Fruit fly (Drosophila melanogaster): ENCODE measurements around the gene dmrt99B.

Gene dmrt99B

DNA sequence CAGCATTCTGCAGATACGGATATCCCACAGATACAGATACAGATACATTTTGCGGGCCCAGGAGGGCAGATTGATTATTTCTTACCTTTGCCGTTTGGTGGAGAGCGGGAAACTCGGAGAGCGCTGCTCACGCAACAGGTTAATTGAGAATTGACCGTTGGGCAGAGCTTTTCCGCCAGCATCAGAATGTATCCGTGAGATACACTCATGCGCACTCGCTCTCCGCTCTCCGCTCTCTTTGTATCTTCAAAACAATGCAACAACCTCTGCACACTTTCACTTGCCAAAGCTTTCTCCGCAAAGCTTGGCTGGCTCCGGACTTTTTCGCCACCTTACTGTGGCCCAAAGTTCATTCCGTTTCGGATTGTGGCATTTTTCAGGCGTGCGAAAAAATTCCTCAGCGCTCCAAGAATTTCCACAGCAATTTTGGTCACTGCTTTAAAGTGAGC is 10.2 kb upstream of the dmrt99B start, which contains the start of the genes CG7582 and Gycalpha99B (continued):
- TF ChIP-seq nerfin-2 (GFP tag; IDR thresholded peaks at IDR 0.05; ENCODE audit: partially characterized antibody) (peak; percentile 11; the same call in 1 of the 2 replicates), Dip2 (GFP tag; IDR thresholded peaks at IDR 0.05) (no peak), CG12769 (tag; optimal IDR thresholded peaks at IDR 0.05) (peak; percentile 41), scrt (GFP tag; optimal IDR thresholded peaks at IDR 0.05) (peak; percentile 99), CG6689 (GFP tag; IDR thresholded peaks at IDR 0.05) (peak; percentile 82)

DNA sequence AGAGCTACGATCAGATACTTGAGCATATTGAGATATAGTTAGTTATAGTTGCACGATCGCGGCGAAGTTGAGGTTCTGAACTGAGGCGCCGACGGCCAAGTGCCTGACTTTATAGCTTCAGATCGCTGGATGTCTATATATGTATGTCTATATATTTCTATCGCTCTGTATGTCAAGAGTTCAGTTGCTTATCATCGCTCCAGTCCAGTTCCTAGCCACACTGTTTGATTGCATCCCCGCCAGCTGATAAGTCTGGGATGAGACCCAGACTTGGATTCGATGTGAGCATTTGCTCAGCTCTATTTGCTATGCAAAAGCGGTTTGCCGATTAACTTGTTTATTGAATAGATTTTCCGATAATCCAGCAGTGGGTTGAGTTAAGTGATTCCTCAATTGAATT is 5.7 kb upstream of the dmrt99B start:
- TF ChIP-seq sug (tag; optimal IDR thresholded peaks at IDR 0.05): peak; percentile 20
- TF ChIP-seq twi (tag; optimal IDR thresholded peaks at IDR 0.05): no peak
- no peak for TF ChIP-seq CG31388 (GFP tag; optimal IDR thresholded peaks at IDR 0.05)
- TF ChIP-seq CG34376 (GFP tag; optimal IDR thresholded peaks at IDR 0.05): peak; percentile 59
- no peak for TF ChIP-seq luna (GFP tag; optimal IDR thresholded peaks at IDR 0.05)
- TF ChIP-seq CG15073 (GFP tag; optimal IDR thresholded peaks at IDR 0.05): no peak
- no peak for TF ChIP-seq sd (tag; optimal IDR thresholded peaks at IDR 0.05)
- TF ChIP-seq chinmo (GFP tag; IDR thresholded peaks at IDR 0.05; ENCODE audit: partially characterized antibody): 0 out of 4 replicates have a peak, but pooled peaks have one; percentile 60
- TF ChIP-seq ind (GFP tag; optimal IDR thresholded peaks at IDR 0.05): no peak
- TF ChIP-seq CG6791 (GFP tag; IDR thresholded peaks at IDR 0.05; ENCODE audit: partially characterized antibody): no peak
- TF ChIP-seq CG11696 (GFP tag; IDR thresholded peaks at IDR 0.05): no peak
- TF ChIP-seq HLH4C (GFP tag; IDR thresholded peaks at IDR 0.05; ENCODE audit: partially characterized antibody): no peak
- TF ChIP-seq sr (GFP tag; IDR thresholded peaks at IDR 0.05): no peak
- TF ChIP-seq CG14014 (GFP tag; IDR thresholded peaks at IDR 0.05): no peak
- no peak for TF ChIP-seq gsb (GFP tag; IDR thresholded peaks at IDR 0.05)
- TF ChIP-seq CG1647 (GFP tag; optimal IDR thresholded peaks at IDR 0.05): no peak
- TF ChIP-seq Spps (tag; optimal IDR thresholded peaks at IDR 0.05): no peak
- no peak for TF ChIP-seq CG34422 (GFP tag; IDR thresholded peaks at IDR 0.05)
- no peak for TF ChIP-seq dimm (GFP tag; IDR thresholded peaks at IDR 0.05)
- TF ChIP-seq CG10979 (tag; optimal IDR thresholded peaks at IDR 0.05): no peak
- no peak for TF ChIP-seq CG32532 (GFP tag; IDR thresholded peaks at IDR 0.05)
- 0 out of 3 replicates have a peak, but pooled peaks have one; percentile 7 for TF ChIP-seq dysf (GFP tag; IDR thresholded peaks at IDR 0.05)
- peak in 1 of 2 experiments; percentile 6 for TF ChIP-seq Eip74EF (GFP tag; optimal IDR thresholded peaks at IDR 0.05)
- no peak for TF ChIP-seq Lim3 (GFP tag; IDR thresholded peaks at IDR 0.05)
- TF ChIP-seq nau (GFP tag; optimal IDR thresholded peaks at IDR 0.05): no peak

DNA sequence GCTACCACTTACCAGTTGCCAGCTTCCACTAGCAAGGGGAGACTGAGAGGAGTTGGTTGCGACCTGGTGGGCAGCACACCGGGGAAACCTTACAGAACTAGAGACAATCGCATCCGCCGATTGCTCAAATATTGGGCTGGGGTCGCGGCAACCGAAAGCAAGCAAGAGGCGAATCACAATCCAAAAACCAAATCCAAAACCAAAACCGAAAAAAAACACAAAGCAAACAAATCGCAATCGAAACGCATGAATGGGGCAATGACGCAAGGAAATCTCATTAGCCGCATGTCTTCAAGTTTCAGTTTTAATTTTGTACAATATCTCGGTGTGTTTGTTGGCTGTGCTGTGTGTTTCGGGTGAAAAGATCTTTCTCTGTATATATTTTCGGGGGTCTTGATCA is 3.2 kb upstream of the dmrt99B start, which contains the start of gene Obp99c:
TSS of gene Obp99c (minus strand) at position 101 of the 400 bp plus-strand sequence.
- TF ChIP-seq amos (GFP tag; IDR thresholded peaks at IDR 0.05; ENCODE audit: partially characterized antibody): no peak
- peak; percentile 19 for TF ChIP-seq dmrt99B (tag; optimal IDR thresholded peaks at IDR 0.05)

- TF ChIP-seq pros (GFP tag; optimal IDR thresholded peaks at IDR 0.05) (no peak), ci (GFP tag; IDR thresholded peaks at IDR 0.05) (peak; percentile 17; the same call in 1 of the 3 replicates), Nf-YA (GFP tag; IDR thresholded peaks at IDR 0.05) (no peak), CG10979 (tag; optimal IDR thresholded peaks at IDR 0.05) (peak; percentile 2), Nf-YB (GFP tag; optimal IDR thresholded peaks at IDR 0.05) (peak; percentile 57), Trl (optimal IDR thresholded peaks at IDR 0.05) (peak in 1 of 2 experiments; percentile 1), Trl (GFP tag; optimal IDR thresholded peaks at IDR 0.05) (no peak), CG9932 (GFP tag; IDR thresholded peaks at IDR 0.05) (0 out of 2 replicates have a peak, but pooled peaks have one; percentile 10), ttk (GFP tag; IDR thresholded peaks at IDR 0.05) (peak; percentile 49; the same call in 1 of the 2 replicates), CG4282 (GFP tag; optimal IDR thresholded peaks at IDR 0.05) (no peak), D19A (tag; optimal IDR thresholded peaks at IDR 0.05) (peak; percentile 93), sens (GFP tag) (peak; percentile 79), cas (GFP tag; IDR thresholded peaks at IDR 0.05) (no peak), phol (tag; optimal IDR thresholded peaks at IDR 0.05) (peak; percentile 17), CG11504 (tag; optimal IDR thresholded peaks at IDR 0.05) (peak; percentile 16), Gsc (GFP tag; IDR thresholded peaks at IDR 0.05) (no peak)
Observed at dm6 chr3R:29689833-29690538, 2.4 kb upstream of the dmrt99B start.

Data from whole organism, embryonic.